Fruit fly (Drosophila melanogaster) whole organism, embryonic: ENCODE measurements around the gene sosie.

Experiments used
- CG17612 ChIP-seq: fragments of 200-800 bp; sonication (Bioruptor generic); IDR thresholded peaks from 2 replicates; pipeline ENCODE4 v1.3.6; 2022; ENCODE audit warnings: missing biosample characterization, missing genetic modification characterization
- MBD-R2 ChIP-seq: fragments of 200-800 bp; sonication (Bioruptor generic); IDR thresholded peaks from 2 replicates; pipeline ENCODE4 v1.3.6; 2022; ENCODE audit warnings: missing biosample characterization, missing genetic modification characterization
- Oli ChIP-seq: fragments of 200-800 bp; sonication (Bioruptor generic); optimal IDR thresholded peaks from 2 replicates; lab custom pipeline; 2018; ENCODE audit warnings: missing biosample characterization, mild to moderate bottlenecking, missing genetic modification characterization, moderate library complexity
- ham ChIP-seq: fragments of 200-800 bp; sonication (Bioruptor generic); IDR thresholded peaks from 2 replicates; pipeline ENCODE4 v1.3.6; 2022; ENCODE audit warnings: missing biosample characterization, missing genetic modification characterization
- zen ChIP-seq: fragments of 200-800 bp; sonication (Bioruptor generic); optimal IDR thresholded peaks from 3 replicates; lab custom pipeline; 2018; ENCODE audit warnings: missing biosample characterization, mild to moderate bottlenecking, missing genetic modification characterization, moderate library complexity

dm6 chr3R:24862574-24863089, 28.9 kb downstream of the sosie start, which contains the start of gene CG7016:
- TF ChIP-seq ham (GFP tag; lab: Robert Waterston, UW): no peak
- TF ChIP-seq CG17612: no peak
- TF ChIP-seq Oli (tag; lab: Kevin White, UChicago): no peak
- TF ChIP-seq zen (tag; lab: Kevin White, UChicago): no peak
- TF ChIP-seq MBD-R2 (GFP tag; lab: Robert Waterston, UW): no peak
